Fruit fly (Drosophila melanogaster) whole organism, embryonic: ENCODE data around the gene RfC4.
A peak's percentile ranks its signal among the peaks of the same experiment; 100 is the strongest.

Source experiments
- Abd-B ChIP-seq: fragments of 200-800 bp; sonication (Bioruptor generic); optimal IDR thresholded peaks from 2 replicates; lab custom pipeline; 2018; ENCODE audit warnings: missing biosample characterization, mild to moderate bottlenecking, missing genetic modification characterization, moderate library complexity
- Ada2b ChIP-seq: fragments of 200-800 bp; sonication (Bioruptor generic); IDR thresholded peaks from 2 replicates; pipeline ENCODE4 v1.3.6; 2022; ENCODE audit warnings: missing biosample characterization, missing genetic modification characterization
- Antp ChIP-seq: fragments of 200-800 bp; sonication (Bioruptor generic); optimal IDR thresholded peaks from 3 replicates; lab custom pipeline; 2016; ENCODE audit warnings: missing biosample characterization, missing genetic modification characterization
- Atf6 ChIP-seq: fragments of 200-800 bp; sonication (Bioruptor generic); IDR thresholded peaks from 2 replicates; pipeline ENCODE4 v1.3.6; 2022; ENCODE audit warnings: missing biosample characterization, missing genetic modification characterization
- B-H2 ChIP-seq: fragments of 200-800 bp; sonication (Bioruptor generic); optimal IDR thresholded peaks from 2 replicates; lab custom pipeline; 2018; ENCODE audit warnings: missing biosample characterization, mild to moderate bottlenecking, missing genetic modification characterization
- CG10147 ChIP-seq: fragments of 200-800 bp; sonication (Bioruptor generic); optimal IDR thresholded peaks from 2 replicates; lab custom pipeline; 2019; ENCODE audit warnings: missing biosample characterization, mild to moderate bottlenecking, missing genetic modification characterization, moderate library complexity
- CG10267 ChIP-seq: fragments of 200-800 bp; sonication (Bioruptor generic); optimal IDR thresholded peaks from 2 replicates; lab custom pipeline; 2018; ENCODE audit warnings: missing biosample characterization, mild to moderate bottlenecking, missing genetic modification characterization, moderate library complexity
- CG10979 ChIP-seq: fragments of 200-800 bp; sonication (Bioruptor generic); optimal IDR thresholded peaks from 2 replicates; lab custom pipeline; 2018; ENCODE audit warnings: missing biosample characterization, mild to moderate bottlenecking, missing genetic modification characterization, moderate library complexity
- CG11247 ChIP-seq: fragments of 200-800 bp; sonication (Bioruptor generic); IDR thresholded peaks from 2 replicates; pipeline ENCODE4 v1.3.6; 2022; ENCODE audit warnings: missing biosample characterization, missing genetic modification characterization
- CG11723 ChIP-seq: fragments of 200-800 bp; sonication (Bioruptor generic); optimal IDR thresholded peaks from 2 replicates; lab custom pipeline; 2017; ENCODE audit warnings: missing biosample characterization, mild to moderate bottlenecking, missing genetic modification characterization
- CG12155 ChIP-seq: fragments of 200-800 bp; sonication (Bioruptor generic); optimal IDR thresholded peaks from 3 replicates; lab custom pipeline; 2016; ENCODE audit warnings: missing biosample characterization, missing genetic modification characterization
- CG12744 ChIP-seq: fragments of 200-800 bp; sonication (Bioruptor generic); optimal IDR thresholded peaks from 2 replicates; lab custom pipeline; 2016; ENCODE audit warnings: missing biosample characterization, missing genetic modification characterization
- CG12769 ChIP-seq: fragments of 200-800 bp; sonication (Bioruptor generic); optimal IDR thresholded peaks from 2 replicates; lab custom pipeline; 2019; ENCODE audit warnings: missing biosample characterization, mild to moderate bottlenecking, missing genetic modification characterization, moderate library complexity
- CG13123 ChIP-seq: fragments of 200-800 bp; sonication (Bioruptor generic); optimal IDR thresholded peaks from 2 replicates; lab custom pipeline; 2016; ENCODE audit warnings: missing biosample characterization, missing genetic modification characterization
- CG14860 ChIP-seq: fragments of 200-800 bp; sonication (Bioruptor generic); IDR thresholded peaks from 3 replicates; pipeline ENCODE4 v1.3.6; 2022; ENCODE audit warnings: missing biosample characterization, missing genetic modification characterization; ENCODE audit not compliant: partially characterized antibody
- CG15073 ChIP-seq: fragments of 200-800 bp; sonication (Bioruptor generic); optimal IDR thresholded peaks from 2 replicates; lab custom pipeline; 2016; ENCODE audit warnings: missing biosample characterization, missing genetic modification characterization
- CG16813 ChIP-seq: fragments of 200-800 bp; sonication (Bioruptor generic); IDR thresholded peaks from 3 replicates; pipeline ENCODE4 v1.3.6; 2022; ENCODE audit warnings: missing biosample characterization, missing genetic modification characterization; ENCODE audit not compliant: partially characterized antibody
- CG18262 ChIP-seq: fragments of 200-800 bp; optimal IDR thresholded peaks from 3 replicates; lab custom pipeline; 2019; ENCODE audit warnings: missing biosample characterization, mild to moderate bottlenecking, missing genetic modification characterization, moderate library complexity
- CG2199 ChIP-seq: fragments of 200-800 bp; sonication (Bioruptor generic); IDR thresholded peaks from 3 replicates; pipeline ENCODE4 v1.3.6; 2022; ENCODE audit warnings: missing biosample characterization, missing genetic modification characterization
- CG2678 ChIP-seq: fragments of 200-800 bp; sonication (Bioruptor generic); optimal IDR thresholded peaks from 3 replicates; lab custom pipeline; 2019; ENCODE audit warnings: missing biosample characterization, mild to moderate bottlenecking, missing genetic modification characterization, moderate library complexity
- CG2712 ChIP-seq: fragments of 200-800 bp; optimal IDR thresholded peaks from 3 replicates; lab custom pipeline; 2019; ENCODE audit warnings: missing biosample characterization, mild to moderate bottlenecking, missing genetic modification characterization, moderate library complexity
- CG34422 ChIP-seq: fragments of 200-800 bp; sonication (Bioruptor generic); IDR thresholded peaks from 3 replicates; pipeline ENCODE4 v1.3.6; 2022; ENCODE audit warnings: missing biosample characterization, missing genetic modification characterization
- CG5180 ChIP-seq: fragments of 200-800 bp; sonication (Bioruptor generic); optimal IDR thresholded peaks from 3 replicates; lab custom pipeline; 2017; ENCODE audit warnings: missing biosample characterization, missing genetic modification characterization, mild to moderate bottlenecking, moderate library complexity, missing genetic modification reagents
- CG6765 ChIP-seq: fragments of 200-800 bp; sonication (Bioruptor generic); optimal IDR thresholded peaks from 3 replicates; lab custom pipeline; 2017; ENCODE audit warnings: missing biosample characterization, mild to moderate bottlenecking, missing genetic modification characterization
- CG9215 ChIP-seq: fragments of 200-800 bp; sonication (Bioruptor generic); IDR thresholded peaks from 2 replicates; pipeline ENCODE4 v1.3.6; 2022; ENCODE audit warnings: missing biosample characterization, missing genetic modification characterization
- CrebB ChIP-seq: fragments of 200-800 bp; sonication (Bioruptor generic); optimal IDR thresholded peaks from 3 replicates; lab custom pipeline; 2018; ENCODE audit warnings: missing biosample characterization, mild to moderate bottlenecking, missing genetic modification characterization
- Dip2 ChIP-seq: fragments of 200-800 bp; sonication (Bioruptor generic); IDR thresholded peaks from 2 replicates; pipeline ENCODE4 v1.3.6; 2022; ENCODE audit warnings: missing biosample characterization, missing genetic modification characterization
- Dp ChIP-seq: fragments of 200-800 bp; sonication (Bioruptor generic); optimal IDR thresholded peaks from 2 replicates; lab custom pipeline; 2018; ENCODE audit warnings: missing biosample characterization, mild to moderate bottlenecking, missing genetic modification characterization, moderate library complexity
- E2f1 ChIP-seq: fragments of 200-800 bp; sonication (Bioruptor generic); IDR thresholded peaks from 2 replicates; pipeline ENCODE4 v1.3.6; 2022; ENCODE audit warnings: missing biosample characterization, missing genetic modification characterization
- Eip74EF ChIP-seq, 2 experiments: fragments of 200-800 bp in 1 of 2; fragments of >200 bp in 1 of 2; sonication (Bioruptor generic) in 1 of 2; optimal IDR thresholded peaks; 2 replicates each; lab custom pipeline; 2017 to 2019; ENCODE audit warnings: missing biosample characterization in 2 of 2, missing genetic modification characterization in 2 of 2, mild to moderate bottlenecking in 1 of 2, moderate library complexity in 1 of 2
- Fer3 ChIP-seq: fragments of 200-800 bp; sonication (Bioruptor generic); optimal IDR thresholded peaks from 2 replicates; lab custom pipeline; 2018; ENCODE audit warnings: missing biosample characterization, mild to moderate bottlenecking, missing genetic modification characterization, moderate library complexity
- HmgZ ChIP-seq: fragments of 200-800 bp; sonication (Bioruptor generic); optimal IDR thresholded peaks from 2 replicates; lab custom pipeline; 2018; ENCODE audit warnings: missing biosample characterization, mild to moderate bottlenecking, missing genetic modification characterization
- Hmx ChIP-seq: fragments of 200-800 bp; sonication (Bioruptor generic); optimal IDR thresholded peaks from 2 replicates; lab custom pipeline; 2016; ENCODE audit warnings: missing biosample characterization, missing genetic modification characterization
- Med ChIP-seq: fragments of 200-800 bp; sonication (Bioruptor generic); peaks from one replicate; lab custom pipeline; 2016; ENCODE audit warnings: missing biosample characterization, missing genetic modification characterization, mild to moderate bottlenecking, inconsistent platforms, moderate library complexity
- Stat92E ChIP-seq, 3 experiments: fragments of >200 bp in 2 of 3; fragments of 200-800 bp in 1 of 3; sonication (Bioruptor generic) in 1 of 3; optimal IDR thresholded peaks; 2 replicates each; lab custom pipeline; 2017 to 2019; ENCODE audit warnings: missing biosample characterization in 3 of 3, missing genetic modification characterization in 3 of 3, mild to moderate bottlenecking in 1 of 3, moderate library complexity in 1 of 3
- Vsx1 ChIP-seq: fragments of 200-800 bp; sonication (Bioruptor generic); optimal IDR thresholded peaks from 2 replicates; lab custom pipeline; 2017; ENCODE audit warnings: missing biosample characterization, mild to moderate bottlenecking, missing genetic modification characterization, missing genetic modification reagents
- Xrp1 ChIP-seq: fragments of 200-800 bp; sonication (Bioruptor generic); IDR thresholded peaks from 2 replicates; pipeline ENCODE4 v1.3.6; 2022; ENCODE audit warnings: missing biosample characterization, missing genetic modification characterization
- cato ChIP-seq: fragments of 200-800 bp; sonication (Bioruptor generic); optimal IDR thresholded peaks from 2 replicates; lab custom pipeline; 2016; ENCODE audit warnings: missing biosample characterization, missing genetic modification characterization, borderline replicate concordance
- cwo ChIP-seq: fragments of 200-800 bp; sonication (Bioruptor generic); optimal IDR thresholded peaks from 3 replicates; lab custom pipeline; 2017; ENCODE audit warnings: missing biosample characterization, missing genetic modification characterization, mild to moderate bottlenecking, moderate library complexity, missing genetic modification reagents
- dm ChIP-seq: fragments of 200-800 bp; sonication (Bioruptor generic); optimal IDR thresholded peaks from 3 replicates; lab custom pipeline; 2016; ENCODE audit warnings: missing biosample characterization, missing genetic modification characterization
- ewg ChIP-seq: fragments of 200-800 bp; sonication (Bioruptor generic); optimal IDR thresholded peaks from 3 replicates; lab custom pipeline; 2017; ENCODE audit warnings: mild to moderate bottlenecking, missing biosample characterization, missing genetic modification reagents, missing genetic modification characterization
- ftz-f1 ChIP-seq: fragments of 200-800 bp; sonication (Bioruptor generic); optimal IDR thresholded peaks from 2 replicates; lab custom pipeline; 2016; ENCODE audit warnings: missing biosample characterization, missing genetic modification characterization
- hkb ChIP-seq, 2 experiments: fragments of 200-800 bp in 1 of 2; fragments of >200 bp in 1 of 2; sonication (Bioruptor generic) in 1 of 2; IDR thresholded peaks in 1 of 2; optimal IDR thresholded peaks in 1 of 2; 2 replicates each; pipeline versions ENCODE4 v1.3.6 to Lab custom; 2017 to 2022; ENCODE audit warnings: missing biosample characterization in 1 of 2, missing genetic modification characterization in 1 of 2
- lbe ChIP-seq: fragments of 200-800 bp; sonication (Bioruptor generic); optimal IDR thresholded peaks from 2 replicates; lab custom pipeline; 2016; ENCODE audit warnings: missing biosample characterization, mild to moderate bottlenecking, missing genetic modification characterization
- rib ChIP-seq: fragments of 200-800 bp; sonication (Bioruptor generic); IDR thresholded peaks from 2 replicates; pipeline ENCODE4 v1.3.6; 2022; ENCODE audit warnings: missing biosample characterization, missing genetic modification characterization
- sug ChIP-seq: fragments of 200-800 bp; optimal IDR thresholded peaks from 2 replicates; lab custom pipeline; 2019; ENCODE audit warnings: missing biosample characterization, mild to moderate bottlenecking, missing genetic modification characterization, moderate library complexity
- tgo ChIP-seq: fragments of 200-800 bp; sonication (Bioruptor generic); IDR thresholded peaks from 3 replicates; pipeline ENCODE4 v1.3.6; 2022; ENCODE audit warnings: missing biosample characterization, missing genetic modification characterization

RfC4 gene

dm6 chr3L:4122185-4122767, 13.6 kb downstream of the RfC4 start, which contains the start of gene Chd64 (continued):
- TF ChIP-seq Hmx (GFP tag; lab: Kevin White, UChicago) (no peak), CG15073 (GFP tag; lab: Kevin White, UChicago) (no peak), CG10267 (tag; lab: Kevin White, UChicago) (peak; percentile 68), CG18262 (no peak), cwo (GFP tag; lab: Kevin White, UChicago) (peak; percentile 65), Dip2 (GFP tag; lab: Robert Waterston, UW) (no peak), Xrp1 (GFP tag; lab: Robert Waterston, UW) (peak; percentile 11; the same call in 1 of the 2 replicates), sug (peak; percentile 63), Dp (GFP tag; lab: Kevin White, UChicago) (peak; percentile 23), CG2678 (peak; percentile 67), CG12744 (GFP tag; lab: Kevin White, UChicago) (peak; percentile 46), Vsx1 (GFP tag; lab: Kevin White, UChicago) (peak; percentile 21), HmgZ (peak; percentile 71), CG2712 (no peak), Stat92E (GFP tag; optimal IDR thresholded peaks at IDR 0.05; lab: Kevin White, UChicago) (peak in 1 of 3 experiments; percentile 4), E2f1 (GFP tag; lab: Robert Waterston, UW) (peak; percentile 25; the same call in 1 of the 2 replicates), CrebB (tag; lab: Kevin White, UChicago) (peak; percentile 36), CG10147 (GFP tag; lab: Kevin White, UChicago) (peak; percentile 33), rib (0 out of 2 replicates have a peak, but pooled peaks have one; percentile 9), Med (GFP tag; lab: Kevin White, UChicago) (peak; percentile 94), CG12769 (tag; lab: Kevin White, UChicago) (peak; percentile 93), CG11247 (0 out of 2 replicates have a peak, but pooled peaks have one; percentile 14), CG2199 (GFP tag; lab: Robert Waterston, UW) (0 out of 3 replicates have a peak, but pooled peaks have one; percentile 35), CG10979 (tag; lab: Kevin White, UChicago) (peak; percentile 13), Eip74EF (GFP tag; optimal IDR thresholded peaks at IDR 0.05; lab: Kevin White, UChicago) (peak in 1 of 2 experiments; percentile 52), Atf6 (GFP tag; lab: Robert Waterston, UW) (peak; percentile 71), ewg (GFP tag; lab: Kevin White, UChicago) (no peak), CG34422 (GFP tag; lab: Robert Waterston, UW) (peak; percentile 60; the same call in 1 of the 3 replicates), CG5180 (GFP tag; lab: Kevin White, UChicago) (no peak), CG16813 (0 out of 3 replicates have a peak, but pooled peaks have one; percentile 20), Fer3 (tag; lab: Kevin White, UChicago) (peak; percentile 40), ftz-f1 (peak; percentile 43), CG9215 (GFP tag; lab: Robert Waterston, UW) (no peak), Antp (GFP tag; lab: Kevin White, UChicago) (peak; percentile 3), CG11723 (peak; percentile 19), lbe (GFP tag; lab: Kevin White, UChicago) (peak; percentile 83), dm (GFP tag; lab: Kevin White, UChicago) (no peak), tgo (GFP tag; lab: Robert Waterston, UW) (peak; percentile 46; the same call in 1 of the 3 replicates), Abd-B (GFP tag; lab: Kevin White, UChicago) (no peak), B-H2 (GFP tag; lab: Kevin White, UChicago) (peak; percentile 75), cato (GFP tag; lab: Kevin White, UChicago) (no peak), CG12155 (GFP tag; lab: Kevin White, UChicago) (peak; percentile 25), hkb (optimal IDR thresholded peaks at IDR 0.05; lab: Kevin White, UChicago) (no peak), hkb (GFP tag; IDR thresholded peaks at IDR 0.05; lab: Robert Waterston, UW) (peak; percentile 50; the same call in 1 of the 2 replicates), CG6765 (GFP tag; lab: Kevin White, UChicago) (peak; percentile 54), CG14860 (GFP tag; lab: Robert Waterston, UW) (peak; percentile 26; the same call in 1 of the 3 replicates), Ada2b (GFP tag; lab: Robert Waterston, UW) (peak; percentile 5; the same call in 1 of the 2 replicates), CG13123 (GFP tag; lab: Kevin White, UChicago) (no peak)
